Fruit fly (Drosophila melanogaster) whole organism, embryonic: ENCODE data around the gene CG10252.

Source experiments
- Aef1 ChIP-seq: fragments of 200-800 bp; sonication (Bioruptor generic); IDR thresholded peaks from 3 replicates; pipeline ENCODE4 v1.3.6; 2022; ENCODE audit warnings: missing biosample characterization, missing genetic modification characterization
- CG10267 ChIP-seq: fragments of 200-800 bp; sonication (Bioruptor generic); optimal IDR thresholded peaks from 2 replicates; lab custom pipeline; 2018; ENCODE audit warnings: missing biosample characterization, mild to moderate bottlenecking, missing genetic modification characterization, moderate library complexity
- CG11085 ChIP-seq: fragments of 200-800 bp; sonication (Bioruptor generic); IDR thresholded peaks from 2 replicates; pipeline ENCODE4 v1.3.6; 2022; ENCODE audit warnings: missing biosample characterization, missing genetic modification characterization
- CG11398 ChIP-seq: fragments of 200-800 bp; sonication (Bioruptor generic); optimal IDR thresholded peaks from 2 replicates; lab custom pipeline; 2016; ENCODE audit warnings: missing biosample characterization, missing genetic modification characterization
- CG12104 ChIP-seq: fragments of 200-800 bp; sonication (Bioruptor generic); optimal IDR thresholded peaks from 3 replicates; lab custom pipeline; 2016; ENCODE audit warnings: missing biosample characterization, missing genetic modification characterization
- CG12299 ChIP-seq: fragments of 200-800 bp; sonication (Bioruptor generic); optimal IDR thresholded peaks from 2 replicates; lab custom pipeline; 2018; ENCODE audit warnings: missing biosample characterization, mild to moderate bottlenecking, missing genetic modification characterization
- CG12769 ChIP-seq: fragments of 200-800 bp; sonication (Bioruptor generic); optimal IDR thresholded peaks from 2 replicates; lab custom pipeline; 2019; ENCODE audit warnings: missing biosample characterization, mild to moderate bottlenecking, missing genetic modification characterization, moderate library complexity
- CG13287 ChIP-seq: fragments of 200-800 bp; sonication (Bioruptor generic); IDR thresholded peaks from 2 replicates; pipeline ENCODE4 v1.3.6; 2022; ENCODE audit warnings: missing biosample characterization, missing genetic modification characterization; ENCODE audit not compliant: partially characterized antibody
- CG15601 ChIP-seq: fragments of 200-800 bp; sonication (Bioruptor generic); optimal IDR thresholded peaks from 3 replicates; lab custom pipeline; 2019; ENCODE audit warnings: missing biosample characterization, mild to moderate bottlenecking, missing genetic modification characterization, moderate library complexity
- CG18011 ChIP-seq: fragments of 200-800 bp; sonication (Bioruptor generic); optimal IDR thresholded peaks from 2 replicates; lab custom pipeline; 2017; ENCODE audit warnings: missing biosample characterization, missing genetic modification characterization, mild to moderate bottlenecking, moderate library complexity, missing genotype
- CG33213 ChIP-seq: fragments of 200-800 bp; sonication (Bioruptor generic); optimal IDR thresholded peaks from 3 replicates; lab custom pipeline; 2016; ENCODE audit warnings: missing biosample characterization, missing genetic modification characterization
- CG3407 ChIP-seq: fragments of 200-800 bp; sonication (Bioruptor generic); optimal IDR thresholded peaks from 2 replicates; lab custom pipeline; 2018; ENCODE audit warnings: missing biosample characterization, mild to moderate bottlenecking, missing genetic modification characterization
- CG43689 ChIP-seq: fragments of 200-800 bp; sonication (Bioruptor generic); IDR thresholded peaks from 2 replicates; pipeline ENCODE4 v1.3.6; 2022; ENCODE audit warnings: missing biosample characterization, missing genetic modification characterization
- CG4730 ChIP-seq: fragments of 200-800 bp; sonication (Bioruptor generic); IDR thresholded peaks from 2 replicates; pipeline ENCODE4 v1.3.6; 2022; ENCODE audit warnings: missing biosample characterization, missing genetic modification characterization
- CG6854 ChIP-seq: fragments of 200-800 bp; sonication (Bioruptor generic); optimal IDR thresholded peaks from 3 replicates; lab custom pipeline; 2017; ENCODE audit warnings: missing biosample characterization, mild to moderate bottlenecking, missing genetic modification characterization
- CG7745 ChIP-seq: fragments of 200-800 bp; sonication (Bioruptor generic); optimal IDR thresholded peaks from 2 replicates; lab custom pipeline; 2018; ENCODE audit warnings: missing biosample characterization, mild to moderate bottlenecking, missing genetic modification characterization, moderate library complexity
- CG9609 ChIP-seq: fragments of 200-800 bp; sonication (Bioruptor generic); optimal IDR thresholded peaks from 3 replicates; lab custom pipeline; 2016; ENCODE audit warnings: missing biosample characterization, missing genetic modification characterization
- D19B ChIP-seq: fragments of 200-800 bp; sonication (Bioruptor generic); optimal IDR thresholded peaks from 2 replicates; lab custom pipeline; 2017; ENCODE audit warnings: missing biosample characterization, mild to moderate bottlenecking, missing genetic modification characterization
- Deaf1 ChIP-seq: fragments of 200-800 bp; optimal IDR thresholded peaks from 3 replicates; lab custom pipeline; 2019; ENCODE audit warnings: missing biosample characterization, mild to moderate bottlenecking, missing genetic modification characterization, moderate library complexity
- Elba2 ChIP-seq: fragments of 200-800 bp; sonication (Bioruptor generic); optimal IDR thresholded peaks from 3 replicates; lab custom pipeline; 2016; ENCODE audit warnings: missing biosample characterization, missing genetic modification characterization
- Gsc ChIP-seq: fragments of 200-800 bp; sonication (Bioruptor generic); IDR thresholded peaks from 2 replicates; pipeline ENCODE4 v1.3.6; 2022; ENCODE audit warnings: missing biosample characterization, missing genetic modification characterization
- Med ChIP-seq: fragments of 200-800 bp; sonication (Bioruptor generic); peaks from one replicate; lab custom pipeline; 2016; ENCODE audit warnings: missing biosample characterization, missing genetic modification characterization, mild to moderate bottlenecking, inconsistent platforms, moderate library complexity
- Mrtf ChIP-seq: fragments of 200-800 bp; sonication (Bioruptor generic); IDR thresholded peaks from 3 replicates; pipeline ENCODE4 v1.3.6; 2022; ENCODE audit warnings: missing biosample characterization, missing genetic modification characterization
- Opbp ChIP-seq: fragments of 200-800 bp; sonication (Bioruptor generic); IDR thresholded peaks from 3 replicates; pipeline ENCODE4 v1.3.6; 2022; ENCODE audit warnings: missing biosample characterization, missing genetic modification characterization; ENCODE audit not compliant: partially characterized antibody
- Usf ChIP-seq: fragments of 200-800 bp; sonication (Bioruptor generic); optimal IDR thresholded peaks from 2 replicates; lab custom pipeline; 2017; ENCODE audit warnings: missing genotype, missing biosample characterization, missing genetic modification characterization
- ab ChIP-seq: fragments of 200-800 bp; sonication (Bioruptor generic); optimal IDR thresholded peaks from 2 replicates; lab custom pipeline; 2016; ENCODE audit warnings: missing biosample characterization, missing genetic modification characterization
- ara ChIP-seq: fragments of 200-800 bp; sonication (Bioruptor generic); IDR thresholded peaks from 2 replicates; pipeline ENCODE4 v1.3.6; 2022; ENCODE audit warnings: missing biosample characterization, missing genetic modification characterization
- bbx ChIP-seq: fragments of 200-800 bp; sonication (Bioruptor generic); IDR thresholded peaks from 2 replicates; pipeline ENCODE4 v1.3.6; 2022; ENCODE audit warnings: missing biosample characterization, missing genetic modification characterization; ENCODE audit not compliant: partially characterized antibody
- bigmax ChIP-seq: fragments of 200-800 bp; sonication (Bioruptor generic); optimal IDR thresholded peaks from 2 replicates; lab custom pipeline; 2018; ENCODE audit warnings: missing biosample characterization, mild to moderate bottlenecking, missing genetic modification characterization
- cg ChIP-seq: fragments of 200-800 bp; sonication (Bioruptor generic); optimal IDR thresholded peaks from 3 replicates; lab custom pipeline; 2019; ENCODE audit warnings: missing biosample characterization, mild to moderate bottlenecking, missing genetic modification characterization, moderate library complexity
- dm ChIP-seq: fragments of 200-800 bp; sonication (Bioruptor generic); optimal IDR thresholded peaks from 3 replicates; lab custom pipeline; 2016; ENCODE audit warnings: missing biosample characterization, missing genetic modification characterization
- dmrt99B ChIP-seq: fragments of 200-800 bp; sonication (Bioruptor generic); optimal IDR thresholded peaks from 2 replicates; lab custom pipeline; 2018; ENCODE audit warnings: missing biosample characterization, mild to moderate bottlenecking, missing genetic modification characterization, moderate library complexity
- ems ChIP-seq: fragments of 200-800 bp; sonication (Bioruptor generic); optimal IDR thresholded peaks from 3 replicates; lab custom pipeline; 2016; ENCODE audit warnings: missing biosample characterization, missing genetic modification characterization
- gem ChIP-seq: fragments of 200-800 bp; sonication (Bioruptor generic); optimal IDR thresholded peaks from 2 replicates; lab custom pipeline; 2019; ENCODE audit warnings: missing biosample characterization, mild to moderate bottlenecking, missing genetic modification characterization, moderate library complexity
- gfzf ChIP-seq: fragments of 200-800 bp; sonication (Bioruptor generic); optimal IDR thresholded peaks from 2 replicates; lab custom pipeline; 2016; ENCODE audit warnings: missing biosample characterization, mild to moderate bottlenecking, missing genetic modification characterization, moderate library complexity
- klu ChIP-seq: fragments of 200-800 bp; sonication (Bioruptor generic); IDR thresholded peaks from 2 replicates; pipeline ENCODE4 v1.3.6; 2022; ENCODE audit warnings: missing biosample characterization, missing genetic modification characterization
- kni ChIP-seq: fragments of 200-800 bp; sonication (Bioruptor generic); optimal IDR thresholded peaks from 3 replicates; lab custom pipeline; 2017; ENCODE audit warnings: mild to moderate bottlenecking, missing biosample characterization, missing genetic modification reagents, missing genetic modification characterization
- mirr ChIP-seq: fragments of 200-800 bp; sonication (Bioruptor generic); optimal IDR thresholded peaks from 3 replicates; lab custom pipeline; 2018; ENCODE audit warnings: missing biosample characterization, mild to moderate bottlenecking, missing genetic modification characterization
- pzg ChIP-seq: fragments of 200-800 bp; sonication (Bioruptor generic); optimal IDR thresholded peaks from 3 replicates; lab custom pipeline; 2018; ENCODE audit warnings: missing biosample characterization, mild to moderate bottlenecking, missing genetic modification characterization, moderate library complexity
- run ChIP-seq: fragments of 200-800 bp; sonication (Bioruptor generic); optimal IDR thresholded peaks from 3 replicates; lab custom pipeline; 2018; ENCODE audit warnings: missing biosample characterization, mild to moderate bottlenecking, missing genetic modification characterization
- sc ChIP-seq, 3 experiments: fragments of >200 bp in 2 of 3; fragments of 200-800 bp in 1 of 3; sonication (Bioruptor generic) in 1 of 3; optimal IDR thresholded peaks; 2 replicates in 2 of 3; 3 replicates in 1 of 3; lab custom pipeline; 2017; ENCODE audit warnings: mild to moderate bottlenecking in 1 of 3, missing biosample characterization in 1 of 3, missing genetic modification characterization in 1 of 3, missing genetic modification reagents in 1 of 3
- schlank ChIP-seq: fragments of 200-800 bp; sonication (Bioruptor generic); optimal IDR thresholded peaks from 2 replicates; lab custom pipeline; 2018; ENCODE audit warnings: missing biosample characterization, mild to moderate bottlenecking, missing genetic modification characterization
- sd ChIP-seq: fragments of 200-800 bp; sonication (Bioruptor generic); optimal IDR thresholded peaks from 3 replicates; lab custom pipeline; 2018; ENCODE audit warnings: missing biosample characterization, mild to moderate bottlenecking, missing genetic modification characterization, moderate library complexity
- sima ChIP-seq: fragments of 200-800 bp; sonication (Bioruptor generic); optimal IDR thresholded peaks from 2 replicates; lab custom pipeline; 2016; ENCODE audit warnings: missing biosample characterization, missing genetic modification characterization
- sqz ChIP-seq: fragments of 200-800 bp; sonication (Bioruptor generic); optimal IDR thresholded peaks from 3 replicates; lab custom pipeline; 2018; ENCODE audit warnings: missing biosample characterization, mild to moderate bottlenecking, missing genetic modification characterization
- tna ChIP-seq: fragments of 200-800 bp; sonication (Bioruptor generic); IDR thresholded peaks from 2 replicates; pipeline ENCODE4 v1.3.6; 2022; ENCODE audit warnings: missing biosample characterization, missing genetic modification characterization; ENCODE audit not compliant: partially characterized antibody
- vfl ChIP-seq: fragments of 200-800 bp; sonication (Bioruptor generic); optimal IDR thresholded peaks from 2 replicates; lab custom pipeline; 2016; ENCODE audit warnings: missing biosample characterization, missing genetic modification characterization

Gene CG10252

DNA sequence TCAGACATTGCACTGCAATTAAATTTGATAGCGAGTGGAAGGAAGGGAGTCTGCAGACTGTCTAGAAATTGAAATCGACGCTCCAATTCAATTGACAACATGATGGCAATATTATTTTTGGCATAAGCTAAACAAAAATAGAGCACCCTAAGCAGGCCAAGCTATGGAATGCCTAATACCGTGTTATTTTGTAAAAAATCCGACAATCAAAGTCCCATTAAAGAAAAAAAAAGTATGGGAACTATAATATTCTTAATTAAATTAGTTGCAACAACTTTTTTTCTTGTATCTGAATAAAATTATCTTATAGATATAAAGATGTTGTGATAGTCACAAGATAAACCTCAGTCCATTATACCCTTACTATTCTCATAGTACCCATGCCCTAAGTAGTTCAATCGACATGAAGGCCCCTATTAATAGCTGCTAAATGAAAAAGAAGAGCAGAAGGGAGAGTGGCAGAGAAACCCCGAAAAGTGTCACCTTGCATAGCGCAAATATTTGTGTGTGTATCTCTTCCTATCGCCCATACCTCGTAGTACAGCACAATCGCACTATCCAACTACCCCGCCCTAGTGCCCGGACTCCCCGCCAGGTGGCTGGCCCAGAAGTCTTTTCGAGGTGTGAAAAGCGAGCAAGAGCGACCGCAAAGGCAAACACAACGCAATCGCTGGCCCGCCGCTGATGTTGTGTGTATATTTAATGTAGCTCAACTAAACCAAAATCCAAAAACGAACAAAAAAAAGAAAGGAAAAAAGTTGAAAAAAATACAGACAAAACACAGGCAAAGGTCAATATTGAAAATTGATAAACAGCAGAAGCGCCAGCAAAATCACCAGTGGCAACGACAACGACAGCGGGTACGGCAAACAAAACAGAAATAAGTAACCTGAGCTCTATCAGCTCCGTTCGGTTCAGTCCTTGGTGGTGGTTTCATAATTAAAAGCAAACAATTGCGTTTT lies 38.4 kb downstream of the CG10252 start (continued):
- TF ChIP-seq CG3407 (GFP tag; lab: Kevin White, UChicago), result peak; percentile 85
- TF ChIP-seq tna, result 0 out of 2 replicates have a peak, but pooled peaks have one; percentile 23
- TF ChIP-seq sima, result peak; percentile 28
- TF ChIP-seq ems (GFP tag; lab: Kevin White, UChicago), result no peak
- peak; percentile 47 for TF ChIP-seq CG33213 (GFP tag; lab: Kevin White, UChicago)
- no peak for TF ChIP-seq klu (GFP tag; lab: Robert Waterston, UW)
- peak; percentile 69 for TF ChIP-seq gem
- peak; percentile 75 for TF ChIP-seq sd (tag; lab: Kevin White, UChicago)
- TF ChIP-seq ab, result no peak
- peak; percentile 87 for TF ChIP-seq CG11398
- TF ChIP-seq Aef1 (GFP tag; lab: Robert Waterston, UW), result no peak
- TF ChIP-seq gfzf (GFP tag; lab: Kevin White, UChicago), result no peak
- peak; percentile 6 for TF ChIP-seq CG18011 (GFP tag; lab: Kevin White, UChicago)
- TF ChIP-seq sqz (GFP tag; lab: Kevin White, UChicago), result peak; percentile 94
- TF ChIP-seq Usf (GFP tag; lab: Kevin White, UChicago), result peak; percentile 16
- peak; percentile 45 for TF ChIP-seq dm (GFP tag; lab: Kevin White, UChicago)
- TF ChIP-seq CG13287, result no peak
- peak; percentile 90 for TF ChIP-seq kni
- TF ChIP-seq Mrtf (GFP tag; lab: Robert Waterston, UW), result no peak
- TF ChIP-seq pzg (GFP tag; lab: Kevin White, UChicago), result no peak
- peak; percentile 88 for TF ChIP-seq run
- TF ChIP-seq CG15601 (tag; lab: Kevin White, UChicago), result peak; percentile 88
- TF ChIP-seq CG4730 (GFP tag; lab: Robert Waterston, UW), result no peak
- TF ChIP-seq CG12299 (tag; lab: Kevin White, UChicago), result peak; percentile 44
- TF ChIP-seq bigmax, result no peak
- no peak for TF ChIP-seq cg (GFP tag; lab: Kevin White, UChicago)
- TF ChIP-seq Elba2 (GFP tag; lab: Kevin White, UChicago), result no peak
- peak; percentile 88 for TF ChIP-seq CG7745 (tag; lab: Kevin White, UChicago)
- TF ChIP-seq CG11085, result no peak
- peak; percentile 51 for TF ChIP-seq CG6854 (GFP tag; lab: Kevin White, UChicago)
- TF ChIP-seq Med (GFP tag; lab: Kevin White, UChicago), result peak; percentile 82
- peak; percentile 42 for TF ChIP-seq schlank (tag; lab: Kevin White, UChicago)
- TF ChIP-seq CG10267, result peak; percentile 20
- TF ChIP-seq Gsc (GFP tag; lab: Robert Waterston, UW), result no peak
- peak; percentile 52 for TF ChIP-seq CG12104
- no peak for TF ChIP-seq CG43689 (GFP tag; lab: Robert Waterston, UW)
- peak; percentile 50 for TF ChIP-seq dmrt99B
- TF ChIP-seq CG9609 (GFP tag; lab: Kevin White, UChicago), result peak; percentile 45
- TF ChIP-seq vfl (GFP tag; lab: Kevin White, UChicago), result no peak
- TF ChIP-seq D19B (GFP tag; lab: Kevin White, UChicago), result peak; percentile 62
- TF ChIP-seq Opbp, result no peak
- peak; percentile 76 for TF ChIP-seq mirr (GFP tag; lab: Kevin White, UChicago)
- peak; percentile 65 for TF ChIP-seq CG12769 (tag; lab: Kevin White, UChicago)
- TF ChIP-seq bbx, result no peak
- no peak for TF ChIP-seq Deaf1 (tag; lab: Kevin White, UChicago)
- peak; percentile 54; the same call in 1 of the 2 replicates for TF ChIP-seq ara (GFP tag; lab: Robert Waterston, UW)
- no peak for TF ChIP-seq sc (optimal IDR thresholded peaks at IDR 0.05; lab: Kevin White, UChicago)
- TF ChIP-seq sc (GFP tag; optimal IDR thresholded peaks at IDR 0.05; lab: Kevin White, UChicago), result peak; percentile 61
